Worm (Caenorhabditis elegans) whole organism, early embryonic: ENCODE data around the gene nlp-36.

ENCODE experiments used
- hmbx-1 ChIP-seq: sonication (generic microtip); optimal IDR thresholded peaks from 2 replicates; lab custom pipeline; 2016; ENCODE audit warnings: mild to moderate bottlenecking, missing genetic modification characterization, missing compliant biosample characterization
- tbx-11 ChIP-seq: fragments of 200-800 bp; sonication (Bioruptor generic); IDR thresholded peaks from 2 replicates; pipeline ENCODE4 v1.3.6; 2022; ENCODE audit warnings: missing genetic modification characterization, missing compliant biosample characterization

DNA sequence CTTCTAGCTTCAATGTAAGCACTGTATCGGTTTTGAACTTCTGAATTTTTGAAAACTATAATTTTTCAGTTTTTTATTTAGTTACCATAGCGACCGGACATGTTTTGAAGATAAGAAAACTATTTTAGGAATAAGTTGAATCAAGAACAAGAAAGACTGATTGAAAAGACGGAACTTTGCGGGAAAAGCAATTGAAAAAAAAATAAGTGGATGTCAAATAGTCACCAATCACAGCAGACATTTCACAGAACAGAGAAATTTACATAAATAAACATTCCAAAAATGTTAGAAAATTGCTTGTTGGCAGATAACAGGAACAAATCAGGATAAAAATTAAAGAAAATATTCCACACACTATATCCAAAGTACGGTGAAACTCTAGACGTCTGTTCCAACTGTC, 38.7 kb upstream of the nlp-36 start, which contains the start of gene F54C8.6:
- TF ChIP-seq tbx-11 (GFP tag; lab: Robert Waterston, UW) = no peak
- no peak for TF ChIP-seq hmbx-1 (tag; lab: Kevin White, UChicago)
